Fruit fly (Drosophila melanogaster) whole organism, embryonic: ENCODE measurements around the gene Sur.
A peak's percentile ranks its signal among the peaks of the same experiment; 100 is the strongest.

Experiments used
- Asciz ChIP-seq: fragments of 200-800 bp; sonication (Bioruptor generic); optimal IDR thresholded peaks from 2 replicates; lab custom pipeline; 2017; ENCODE audit warnings: missing biosample characterization, mild to moderate bottlenecking, missing genetic modification characterization, missing genetic modification reagents
- CG11456 ChIP-seq: fragments of 200-800 bp; sonication (Bioruptor generic); IDR thresholded peaks from 3 replicates; pipeline ENCODE4 v1.3.6; 2022; ENCODE audit warnings: missing biosample characterization, missing genetic modification characterization
- CG12391 ChIP-seq: fragments of 200-800 bp; sonication (Bioruptor generic); optimal IDR thresholded peaks from 3 replicates; lab custom pipeline; 2018; ENCODE audit warnings: missing biosample characterization, mild to moderate bottlenecking, missing genetic modification characterization, moderate library complexity
- CG14441 ChIP-seq: fragments of 200-800 bp; sonication (Bioruptor generic); IDR thresholded peaks from 2 replicates; pipeline ENCODE4 v1.3.6; 2022; ENCODE audit warnings: missing biosample characterization, missing genetic modification characterization
- CG15073 ChIP-seq: fragments of 200-800 bp; sonication (Bioruptor generic); optimal IDR thresholded peaks from 2 replicates; lab custom pipeline; 2016; ENCODE audit warnings: missing biosample characterization, missing genetic modification characterization
- CG1529 ChIP-seq: fragments of 200-800 bp; sonication (Bioruptor generic); optimal IDR thresholded peaks from 3 replicates; lab custom pipeline; 2018; ENCODE audit warnings: missing biosample characterization, missing genetic modification characterization
- CG16813 ChIP-seq: fragments of 200-800 bp; sonication (Bioruptor generic); IDR thresholded peaks from 3 replicates; pipeline ENCODE4 v1.3.6; 2022; ENCODE audit warnings: missing biosample characterization, missing genetic modification characterization; ENCODE audit not compliant: partially characterized antibody
- CG17612 ChIP-seq: fragments of 200-800 bp; sonication (Bioruptor generic); IDR thresholded peaks from 2 replicates; pipeline ENCODE4 v1.3.6; 2022; ENCODE audit warnings: missing biosample characterization, missing genetic modification characterization
- CG17829 ChIP-seq: fragments of 200-800 bp; optimal IDR thresholded peaks from 2 replicates; lab custom pipeline; 2019; ENCODE audit warnings: missing biosample characterization, mild to moderate bottlenecking, missing genetic modification characterization, moderate library complexity
- CG18262 ChIP-seq: fragments of 200-800 bp; optimal IDR thresholded peaks from 3 replicates; lab custom pipeline; 2019; ENCODE audit warnings: missing biosample characterization, mild to moderate bottlenecking, missing genetic modification characterization, moderate library complexity
- CG4360 ChIP-seq: fragments of 200-800 bp; sonication (Bioruptor generic); IDR thresholded peaks from 2 replicates; pipeline ENCODE4 v1.3.6; 2022; ENCODE audit warnings: missing biosample characterization, missing genetic modification characterization
- CG43689 ChIP-seq: fragments of 200-800 bp; sonication (Bioruptor generic); IDR thresholded peaks from 2 replicates; pipeline ENCODE4 v1.3.6; 2022; ENCODE audit warnings: missing biosample characterization, missing genetic modification characterization
- CG4820 ChIP-seq: fragments of 200-800 bp; sonication (Bioruptor generic); optimal IDR thresholded peaks from 3 replicates; lab custom pipeline; 2016; ENCODE audit warnings: missing biosample characterization, missing genetic modification characterization
- CG6654 ChIP-seq: fragments of 200-800 bp; sonication (Bioruptor generic); optimal IDR thresholded peaks from 2 replicates; lab custom pipeline; 2017; ENCODE audit warnings: missing biosample characterization, mild to moderate bottlenecking, missing genetic modification characterization
- CG6854 ChIP-seq: fragments of 200-800 bp; sonication (Bioruptor generic); optimal IDR thresholded peaks from 3 replicates; lab custom pipeline; 2017; ENCODE audit warnings: missing biosample characterization, mild to moderate bottlenecking, missing genetic modification characterization
- CG7357 ChIP-seq: fragments of 200-800 bp; sonication (Bioruptor generic); IDR thresholded peaks from 3 replicates; pipeline ENCODE4 v1.3.6; 2022; ENCODE audit warnings: missing biosample characterization, missing genetic modification characterization
- CG7786 ChIP-seq: fragments of 200-800 bp; sonication (Bioruptor generic); optimal IDR thresholded peaks from 2 replicates; lab custom pipeline; 2016; ENCODE audit warnings: missing biosample characterization, missing genetic modification characterization
- CG7928 ChIP-seq: fragments of 200-800 bp; sonication (Bioruptor generic); optimal IDR thresholded peaks from 2 replicates; lab custom pipeline; 2017; ENCODE audit warnings: missing biosample characterization, mild to moderate bottlenecking, missing genetic modification characterization
- CG8478 ChIP-seq: fragments of >200 bp; optimal IDR thresholded peaks from 2 replicates; lab custom pipeline; 2018
- CG9215 ChIP-seq: fragments of 200-800 bp; sonication (Bioruptor generic); IDR thresholded peaks from 2 replicates; pipeline ENCODE4 v1.3.6; 2022; ENCODE audit warnings: missing biosample characterization, missing genetic modification characterization
- CG9609 ChIP-seq: fragments of 200-800 bp; sonication (Bioruptor generic); optimal IDR thresholded peaks from 3 replicates; lab custom pipeline; 2016; ENCODE audit warnings: missing biosample characterization, missing genetic modification characterization
- CG9797 ChIP-seq: fragments of 200-800 bp; sonication (Bioruptor generic); optimal IDR thresholded peaks from 3 replicates; lab custom pipeline; 2018; ENCODE audit warnings: missing biosample characterization, mild to moderate bottlenecking, missing genetic modification characterization
- Eip74EF ChIP-seq, 2 experiments: fragments of 200-800 bp in 1 of 2; fragments of >200 bp in 1 of 2; sonication (Bioruptor generic) in 1 of 2; optimal IDR thresholded peaks; 2 replicates each; lab custom pipeline; 2017 to 2019; ENCODE audit warnings: missing biosample characterization in 2 of 2, missing genetic modification characterization in 2 of 2, mild to moderate bottlenecking in 1 of 2, moderate library complexity in 1 of 2
- Ets97D ChIP-seq: fragments of 200-800 bp; sonication (Bioruptor generic); optimal IDR thresholded peaks from 3 replicates; lab custom pipeline; 2016; ENCODE audit warnings: missing biosample characterization, missing genetic modification characterization
- Hr3 ChIP-seq: fragments of 200-800 bp; sonication (Bioruptor generic); optimal IDR thresholded peaks from 3 replicates; lab custom pipeline; 2016; ENCODE audit warnings: missing biosample characterization, missing genetic modification characterization
- Med ChIP-seq: fragments of 200-800 bp; sonication (Bioruptor generic); peaks from one replicate; lab custom pipeline; 2016; ENCODE audit warnings: missing biosample characterization, missing genetic modification characterization, mild to moderate bottlenecking, inconsistent platforms, moderate library complexity
- Mrtf ChIP-seq: fragments of 200-800 bp; sonication (Bioruptor generic); IDR thresholded peaks from 3 replicates; pipeline ENCODE4 v1.3.6; 2022; ENCODE audit warnings: missing biosample characterization, missing genetic modification characterization
- NK7.1 ChIP-seq: fragments of 200-800 bp; sonication (Bioruptor generic); optimal IDR thresholded peaks from 3 replicates; lab custom pipeline; 2016; ENCODE audit warnings: missing biosample characterization, missing genetic modification characterization
- Optix ChIP-seq: fragments of 200-800 bp; sonication (Bioruptor generic); IDR thresholded peaks from 3 replicates; pipeline ENCODE4 v1.3.6; 2022; ENCODE audit warnings: missing biosample characterization, missing genetic modification characterization
- Sox102F ChIP-seq: fragments of 200-800 bp; sonication (Bioruptor generic); optimal IDR thresholded peaks from 2 replicates; lab custom pipeline; 2018; ENCODE audit warnings: missing biosample characterization, mild to moderate bottlenecking, missing genetic modification characterization, moderate library complexity
- bigmax ChIP-seq: fragments of 200-800 bp; sonication (Bioruptor generic); optimal IDR thresholded peaks from 2 replicates; lab custom pipeline; 2018; ENCODE audit warnings: missing biosample characterization, mild to moderate bottlenecking, missing genetic modification characterization
- btn ChIP-seq: fragments of 200-800 bp; sonication (Bioruptor generic); optimal IDR thresholded peaks from 2 replicates; lab custom pipeline; 2016; ENCODE audit warnings: missing biosample characterization, missing genetic modification characterization
- dmrt99B ChIP-seq: fragments of 200-800 bp; sonication (Bioruptor generic); optimal IDR thresholded peaks from 2 replicates; lab custom pipeline; 2018; ENCODE audit warnings: missing biosample characterization, mild to moderate bottlenecking, missing genetic modification characterization, moderate library complexity
- en ChIP-seq: fragments of 200-800 bp; sonication (Bioruptor generic); optimal IDR thresholded peaks from 2 replicates; lab custom pipeline; 2016; ENCODE audit warnings: missing biosample characterization, missing genetic modification characterization
- fd96Cb ChIP-seq: fragments of 200-800 bp; sonication (Bioruptor generic); optimal IDR thresholded peaks from 2 replicates; lab custom pipeline; 2018; ENCODE audit warnings: missing biosample characterization, mild to moderate bottlenecking, missing genetic modification characterization, moderate library complexity
- fru ChIP-seq: fragments of >200 bp; optimal IDR thresholded peaks from 2 replicates; lab custom pipeline; 2017
- gsb-n ChIP-seq: fragments of 200-800 bp; sonication (Bioruptor generic); optimal IDR thresholded peaks from 3 replicates; lab custom pipeline; 2018; ENCODE audit warnings: missing biosample characterization, mild to moderate bottlenecking, missing genetic modification characterization
- hb ChIP-seq: fragments of 200-800 bp; sonication (Bioruptor generic); IDR thresholded peaks from 3 replicates; pipeline ENCODE4 v1.3.6; 2022; ENCODE audit warnings: missing biosample characterization, missing genetic modification characterization; ENCODE audit not compliant: partially characterized antibody
- inv ChIP-seq: fragments of 200-800 bp; sonication (Bioruptor generic); IDR thresholded peaks from 2 replicates; pipeline ENCODE4 v1.3.6; 2022; ENCODE audit warnings: missing biosample characterization, missing genetic modification characterization; ENCODE audit not compliant: partially characterized antibody
- kay ChIP-seq: fragments of 200-800 bp; sonication (Bioruptor generic); optimal IDR thresholded peaks from 2 replicates; lab custom pipeline; 2016; ENCODE audit warnings: missing biosample characterization, missing genetic modification characterization
- lov ChIP-seq, 2 experiments: fragments of 200-800 bp in 1 of 2; fragments of >200 bp in 1 of 2; sonication (Bioruptor generic) in 1 of 2; IDR thresholded peaks in 1 of 2; optimal IDR thresholded peaks in 1 of 2; 2 replicates in 1 of 2; 3 replicates in 1 of 2; pipeline versions ENCODE4 v1.3.6 to Lab custom; 2017 to 2022; ENCODE audit warnings: missing biosample characterization in 1 of 2, missing genetic modification characterization in 1 of 2
- nerfin-2 ChIP-seq: fragments of 200-800 bp; sonication (Bioruptor generic); IDR thresholded peaks from 2 replicates; pipeline ENCODE4 v1.3.6; 2022; ENCODE audit warnings: missing biosample characterization, missing genetic modification characterization; ENCODE audit not compliant: partially characterized antibody
- pb ChIP-seq: fragments of 200-800 bp; sonication (Bioruptor generic); optimal IDR thresholded peaks from 3 replicates; lab custom pipeline; 2016; ENCODE audit warnings: missing biosample characterization, missing genetic modification characterization
- repo ChIP-seq: fragments of 200-800 bp; sonication (Bioruptor generic); optimal IDR thresholded peaks from 2 replicates; lab custom pipeline; 2016; ENCODE audit warnings: missing biosample characterization, missing genetic modification characterization
- trem ChIP-seq: fragments of 200-800 bp; optimal IDR thresholded peaks from 3 replicates; lab custom pipeline; 2019; ENCODE audit warnings: missing biosample characterization, mild to moderate bottlenecking, missing genetic modification characterization, moderate library complexity
- ttk ChIP-seq: fragments of 200-800 bp; sonication (Bioruptor generic); IDR thresholded peaks from 2 replicates; pipeline ENCODE4 v2.1.2; 2022; ENCODE audit warnings: missing biosample characterization, missing genetic modification characterization
- usp ChIP-seq: fragments of >200 bp; optimal IDR thresholded peaks from 2 replicates; lab custom pipeline; 2017; ENCODE audit warnings: missing biosample characterization, missing genetic modification characterization
- vvl ChIP-seq: fragments of 200-800 bp; sonication (Bioruptor generic); IDR thresholded peaks from 2 replicates; pipeline ENCODE4 v1.3.6; 2022; ENCODE audit warnings: missing biosample characterization, missing genetic modification characterization
- yki ChIP-seq: fragments of >200 bp; optimal IDR thresholded peaks from 3 replicates; lab custom pipeline; 2018

Sur gene

dm6 chr2L:10203933-10204509 lies 5.1 kb upstream of the Sur start, which contains the start of gene CG34159 (continued):
- peak; percentile 65 for TF ChIP-seq CG9797 (GFP tag; lab: Kevin White, UChicago)
- TF ChIP-seq repo (GFP tag; lab: Kevin White, UChicago): no peak
- no peak for TF ChIP-seq NK7.1 (GFP tag; lab: Kevin White, UChicago)

dm6 chr2L:10201743-10202142 lies 2.8 kb upstream of the Sur start:
- TF ChIP-seq nerfin-2 (GFP tag; lab: Robert Waterston, UW): 0 out of 2 replicates have a peak, but pooled peaks have one; percentile 35
- no peak for TF ChIP-seq CG12391 (tag; lab: Kevin White, UChicago)
- TF ChIP-seq Eip74EF (GFP tag; optimal IDR thresholded peaks at IDR 0.05; lab: Kevin White, UChicago): no peak
- no peak for TF ChIP-seq fru (lab: Kevin White, UChicago)
- no peak for TF ChIP-seq Optix (GFP tag; lab: Robert Waterston, UW)
- TF ChIP-seq gsb-n (tag; lab: Kevin White, UChicago): no peak
- peak; percentile 69; the same call in 1 of the 3 replicates for TF ChIP-seq CG11456
- TF ChIP-seq yki (lab: Kevin White, UChicago): no peak
- no peak for TF ChIP-seq inv (GFP tag; lab: Robert Waterston, UW)
- no peak for TF ChIP-seq usp (GFP tag; lab: Kevin White, UChicago)
- TF ChIP-seq CG7357 (GFP tag; lab: Robert Waterston, UW): 0 out of 3 replicates have a peak, but pooled peaks have one; percentile 11
- 0 out of 3 replicates have a peak, but pooled peaks have one; percentile 19 for TF ChIP-seq hb (GFP tag; lab: Robert Waterston, UW)
- TF ChIP-seq dmrt99B (tag; lab: Kevin White, UChicago): no peak
- TF ChIP-seq pb (GFP tag; lab: Kevin White, UChicago): no peak
- TF ChIP-seq en (GFP tag; lab: Kevin White, UChicago): no peak
- TF ChIP-seq CG6654 (GFP tag; lab: Kevin White, UChicago): no peak
- no peak for TF ChIP-seq Mrtf (GFP tag; lab: Robert Waterston, UW)
- TF ChIP-seq fd96Cb: no peak
- TF ChIP-seq CG4820 (GFP tag; lab: Kevin White, UChicago): no peak
- peak; percentile 45; the same call in 1 of the 2 replicates for TF ChIP-seq CG17612 (GFP tag; lab: Robert Waterston, UW)
- no peak for TF ChIP-seq ttk
- TF ChIP-seq Sox102F (GFP tag; lab: Kevin White, UChicago): no peak
- TF ChIP-seq Hr3 (GFP tag; lab: Kevin White, UChicago): no peak
- TF ChIP-seq btn (GFP tag; lab: Kevin White, UChicago): no peak
- TF ChIP-seq vvl: no peak
- TF ChIP-seq trem: no peak
- no peak for TF ChIP-seq CG6854 (GFP tag; lab: Kevin White, UChicago)
- TF ChIP-seq CG7928: no peak
- no peak for TF ChIP-seq CG43689 (GFP tag; lab: Robert Waterston, UW)
- TF ChIP-seq CG14441: 0 out of 2 replicates have a peak, but pooled peaks have one; percentile 10
- peak; percentile 62 for TF ChIP-seq Med (GFP tag; lab: Kevin White, UChicago)
- TF ChIP-seq Asciz (GFP tag; lab: Kevin White, UChicago): no peak
- TF ChIP-seq CG18262 (tag; lab: Kevin White, UChicago): no peak
- TF ChIP-seq CG17829 (tag; lab: Kevin White, UChicago): no peak
- no peak for TF ChIP-seq Ets97D
- no peak for TF ChIP-seq CG9609
- TF ChIP-seq CG15073 (GFP tag; lab: Kevin White, UChicago): no peak
- no peak for TF ChIP-seq kay
- no peak for TF ChIP-seq CG9215 (GFP tag; lab: Robert Waterston, UW)
- no peak for TF ChIP-seq CG7786 (GFP tag; lab: Kevin White, UChicago)
- no peak for TF ChIP-seq CG8478 (lab: Kevin White, UChicago)
- no peak for TF ChIP-seq lov (optimal IDR thresholded peaks at IDR 0.05; lab: Kevin White, UChicago)
- TF ChIP-seq lov (GFP tag; IDR thresholded peaks at IDR 0.05; lab: Robert Waterston, UW): 0 out of 3 replicates have a peak, but pooled peaks have one; percentile 23
- TF ChIP-seq CG4360: no peak
- TF ChIP-seq bigmax (GFP tag; lab: Kevin White, UChicago): no peak
- TF ChIP-seq CG1529 (GFP tag; lab: Kevin White, UChicago): no peak
- TF ChIP-seq CG16813: 0 out of 3 replicates have a peak, but pooled peaks have one; percentile 9
